Fruit fly (Drosophila melanogaster) whole organism, pupa: Measurements from ENCODE around the gene Vha16-3.

ENCODE experiments used
- CG10348 ChIP-seq: fragments of 200-800 bp; sonication (Bioruptor generic); IDR thresholded peaks from 2 replicates; pipeline ENCODE4 v1.3.6; 2022; ENCODE audit warnings: missing biosample characterization, missing genetic modification characterization
- CG12605 ChIP-seq: fragments of 200-800 bp; sonication (Bioruptor generic); IDR thresholded peaks from 2 replicates; pipeline ENCODE4 v1.3.6; 2022; ENCODE audit warnings: missing biosample characterization, missing genetic modification characterization
- CG14655 ChIP-seq: fragments of 200-800 bp; sonication (Bioruptor generic); optimal IDR thresholded peaks from 3 replicates; lab custom pipeline; 2017; ENCODE audit warnings: mild to moderate bottlenecking, missing biosample characterization, missing genetic modification reagents, missing genetic modification characterization
- CG8159 ChIP-seq: fragments of 200-800 bp; sonication (Bioruptor generic); optimal IDR thresholded peaks from 3 replicates; lab custom pipeline; 2018; ENCODE audit warnings: missing biosample characterization, mild to moderate bottlenecking, missing genetic modification characterization, moderate library complexity
- CG9948 ChIP-seq: fragments of 200-800 bp; sonication (Bioruptor generic); optimal IDR thresholded peaks from 2 replicates; lab custom pipeline; 2018; ENCODE audit warnings: missing biosample characterization, mild to moderate bottlenecking, missing genetic modification characterization, moderate library complexity
- EcR ChIP-seq: fragments of 200-800 bp; sonication (Bioruptor generic); optimal IDR thresholded peaks from 3 replicates; lab custom pipeline; 2019; ENCODE audit warnings: missing biosample characterization, missing genetic modification characterization, mild to moderate bottlenecking, moderate library complexity, missing genetic modification reagents
- Pif1A ChIP-seq: fragments of 200-800 bp; sonication (Bioruptor generic); optimal IDR thresholded peaks from 3 replicates; lab custom pipeline; 2016; ENCODE audit warnings: missing biosample characterization, missing genetic modification characterization
- fd96Ca ChIP-seq: fragments of 200-800 bp; sonication (Bioruptor generic); IDR thresholded peaks from 3 replicates; pipeline ENCODE4 v1.3.6; 2022; ENCODE audit warnings: missing biosample characterization, missing genetic modification characterization

DNA sequence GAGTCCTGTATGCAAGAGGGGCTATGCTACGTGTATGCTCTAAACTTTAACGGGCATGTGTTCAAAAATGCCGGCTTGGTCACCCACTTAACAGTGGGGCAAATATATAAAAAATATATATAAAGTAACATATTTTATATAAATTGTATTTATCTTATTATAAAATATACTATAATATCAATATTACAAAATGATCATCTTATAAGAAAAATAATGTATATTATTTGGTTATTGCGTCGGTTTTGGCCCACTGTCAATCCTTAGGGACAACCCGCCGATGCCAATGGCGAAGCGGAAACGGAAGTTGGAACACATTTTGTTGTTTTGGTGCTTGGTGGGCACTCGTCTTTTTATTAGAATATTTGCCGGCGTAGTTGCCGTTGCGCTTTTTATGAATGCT is 22.6 kb upstream of the Vha16-3 start:
- TF ChIP-seq CG8159 (tag; lab: Kevin White, UChicago) (peak; percentile 43), fd96Ca (GFP tag; lab: Robert Waterston, UW) (no peak), CG9948 (tag; lab: Kevin White, UChicago) (peak; percentile 31), EcR (GFP tag; lab: Kevin White, UChicago) (no peak), Pif1A (GFP tag; lab: Kevin White, UChicago) (peak; percentile 7), CG14655 (GFP tag; lab: Kevin White, UChicago) (peak; percentile 36), CG12605 (GFP tag; lab: Robert Waterston, UW) (no peak), CG10348 (GFP tag; lab: Robert Waterston, UW) (no peak)
